Worm (Caenorhabditis elegans) whole organism, L4 larva: ENCODE results near the gene gcy-14.
A peak's percentile ranks its signal among the peaks of the same experiment; 100 is the strongest.

Experiments used
- D1046.2 ChIP-seq: fragments of 200-800 bp; sonication (Bioruptor generic); IDR thresholded peaks from 2 replicates; pipeline ENCODE4 v1.3.6; 2022; ENCODE audit warnings: missing genetic modification characterization, missing compliant biosample characterization
- F26F4.8 ChIP-seq: fragments of 200-800 bp; sonication (Bioruptor generic); conservative IDR thresholded peaks from 2 replicates; pipeline ENCODE4 v1.3.6; 2022; ENCODE audit warnings: missing genetic modification characterization, missing compliant biosample characterization
- F37D6.2 ChIP-seq: sonication (generic microtip); optimal IDR thresholded peaks from 2 replicates; lab custom pipeline; 2016; ENCODE audit warnings: mild to moderate bottlenecking, missing genetic modification characterization, missing compliant biosample characterization
- F49E8.2 ChIP-seq: sonication (generic microtip); optimal IDR thresholded peaks from 2 replicates; lab custom pipeline; 2016; ENCODE audit warnings: missing compliant biosample characterization, mild to moderate bottlenecking, missing genetic modification characterization, borderline replicate concordance
- R02D3.7 ChIP-seq: fragments of 150-350 bp; sonication (generic microtip); optimal IDR thresholded peaks from 3 replicates; lab custom pipeline; 2014; ENCODE audit warnings: missing biosample characterization, missing genetic modification characterization
- T26A8.4 ChIP-seq: fragments of 200-800 bp; sonication (Bioruptor generic); IDR thresholded peaks from 2 replicates; pipeline ENCODE4 v1.3.6; 2022; ENCODE audit warnings: missing genetic modification characterization, missing compliant biosample characterization
- Y75B8A.6 ChIP-seq: fragments of 200-800 bp; sonication (Bioruptor generic); IDR thresholded peaks from 2 replicates; pipeline ENCODE4 v1.3.6; 2022; ENCODE audit warnings: missing genetic modification reagents, missing genetic modification characterization, missing compliant biosample characterization
- aha-1 ChIP-seq: fragments of 150-350 bp; peaks from one replicate; lab custom pipeline; 2014; ENCODE audit warnings: missing biosample characterization, missing genetic modification characterization
- arid-1 ChIP-seq: fragments of 200-800 bp; sonication (Bioruptor generic); conservative IDR thresholded peaks from 2 replicates; pipeline ENCODE4 v1.3.6; 2022; ENCODE audit warnings: missing genetic modification reagents, missing genetic modification characterization, missing compliant biosample characterization
- cey-2 ChIP-seq: sonication (generic microtip); optimal IDR thresholded peaks from 3 replicates; lab custom pipeline; 2017; ENCODE audit warnings: missing genetic modification characterization, mild to moderate bottlenecking, missing compliant biosample characterization, antibody characterized with exemption, borderline replicate concordance; ENCODE audit not compliant: insufficient read depth
- ctbp-1 ChIP-seq: fragments of 200-800 bp; sonication (Bioruptor generic); IDR thresholded peaks from 2 replicates; pipeline ENCODE4 v1.3.6; 2022; ENCODE audit warnings: missing genetic modification reagents, missing genetic modification characterization, missing compliant biosample characterization
- daf-19 ChIP-seq: fragments of 200-800 bp; sonication (Bioruptor generic); conservative IDR thresholded peaks from 2 replicates; pipeline ENCODE4 v1.3.6; 2022; ENCODE audit warnings: missing genetic modification characterization, missing compliant biosample characterization
- dmd-6 ChIP-seq: fragments of 200-800 bp; sonication (Bioruptor generic); IDR thresholded peaks from 2 replicates; pipeline ENCODE4 v1.3.6; 2022; ENCODE audit warnings: missing genetic modification reagents, missing genetic modification characterization, missing compliant biosample characterization
- dmd-8 ChIP-seq: fragments of 200-800 bp; sonication (Bioruptor generic); IDR thresholded peaks from 2 replicates; pipeline ENCODE4 v1.3.6; 2022; ENCODE audit warnings: missing genetic modification characterization, missing compliant biosample characterization
- dve-1 ChIP-seq: sonication (generic microtip); optimal IDR thresholded peaks from 2 replicates; lab custom pipeline; 2017; ENCODE audit warnings: antibody characterized with exemption, mild to moderate bottlenecking, missing genetic modification characterization, missing compliant biosample characterization; ENCODE audit not compliant: insufficient read depth
- egl-27 ChIP-seq: sonication (generic microtip); optimal IDR thresholded peaks from 3 replicates; lab custom pipeline; 2017; ENCODE audit warnings: missing biosample characterization, missing genetic modification reagents, missing genetic modification characterization
- egl-43 ChIP-seq: fragments of 200-800 bp; sonication (Bioruptor generic); IDR thresholded peaks from 2 replicates; pipeline ENCODE4 v1.3.6; 2022; ENCODE audit warnings: missing genetic modification reagents, missing genetic modification characterization, missing compliant biosample characterization
- fkh-10 ChIP-seq: fragments of 150-350 bp; optimal IDR thresholded peaks from 2 replicates; lab custom pipeline; 2014; ENCODE audit warnings: missing biosample characterization, missing genetic modification reagents, missing genetic modification characterization
- fos-1 ChIP-seq: fragments of 150-350 bp; optimal IDR thresholded peaks from 2 replicates; lab custom pipeline; 2014; ENCODE audit warnings: missing biosample characterization, missing genetic modification characterization
- hlh-11 ChIP-seq: fragments of 200-800 bp; sonication (Bioruptor generic); optimal IDR thresholded peaks from 2 replicates; lab custom pipeline; 2018; ENCODE audit warnings: mild to moderate bottlenecking, missing genetic modification characterization, missing compliant biosample characterization
- hlh-30 ChIP-seq: sonication (generic microtip); optimal IDR thresholded peaks from 2 replicates; lab custom pipeline; 2017; ENCODE audit warnings: antibody characterized with exemption, mild to moderate bottlenecking, missing genetic modification characterization, missing compliant biosample characterization; ENCODE audit not compliant: insufficient read depth
- hmg-1.1 ChIP-seq: fragments of 200-800 bp; sonication (Bioruptor generic); IDR thresholded peaks from 2 replicates; pipeline ENCODE4 v1.3.6; 2022; ENCODE audit warnings: missing genetic modification reagents, missing genetic modification characterization, missing compliant biosample characterization
- lim-7 ChIP-seq: fragments of 200-800 bp; sonication (Bioruptor generic); IDR thresholded peaks from 2 replicates; pipeline ENCODE4 v1.3.6; 2022; ENCODE audit warnings: missing genetic modification characterization, missing compliant biosample characterization
- lin-15B ChIP-seq: fragments of 150-350 bp; sonication (generic microtip); optimal IDR thresholded peaks from 3 replicates; lab custom pipeline; 2014; ENCODE audit warnings: missing biosample characterization, missing genetic modification characterization
- lin-38 ChIP-seq: fragments of 200-800 bp; sonication (Bioruptor generic); IDR thresholded peaks from 2 replicates; pipeline ENCODE4 v1.3.6; 2022; ENCODE audit warnings: missing genetic modification reagents, missing genetic modification characterization, missing compliant biosample characterization
- lsy-2 ChIP-seq, 2 experiments: fragments of 150-350 bp in 1 of 2; sonication (generic microtip) in 1 of 2; optimal IDR thresholded peaks; 2 replicates each; lab custom pipeline; 2014 to 2017; ENCODE audit warnings: missing biosample characterization in 2 of 2, missing genetic modification characterization in 2 of 2
- mdl-1 ChIP-seq, 2 experiments: fragments of 150-350 bp in 1 of 2; sonication (generic microtip) in 1 of 2; optimal IDR thresholded peaks; 2 replicates each; lab custom pipeline; 2014 to 2017; ENCODE audit warnings: missing biosample characterization in 2 of 2, missing genetic modification characterization in 2 of 2
- mxl-3 ChIP-seq: fragments of 200-800 bp; sonication (Bioruptor generic); optimal IDR thresholded peaks from 2 replicates; lab custom pipeline; 2018; ENCODE audit warnings: mild to moderate bottlenecking, missing genetic modification characterization, missing compliant biosample characterization
- nhr-11 ChIP-seq: fragments of 150-350 bp; optimal IDR thresholded peaks from 2 replicates; lab custom pipeline; 2014; ENCODE audit warnings: missing biosample characterization, missing genetic modification characterization
- pqm-1 ChIP-seq: sonication (generic microtip); optimal IDR thresholded peaks from 2 replicates; lab custom pipeline; 2017; ENCODE audit warnings: missing biosample characterization, missing genetic modification characterization
- rbr-2 ChIP-seq: sonication (generic microtip); optimal IDR thresholded peaks from 2 replicates; lab custom pipeline; 2016; ENCODE audit warnings: missing genotype, missing genetic modification characterization, missing compliant biosample characterization
- sdz-12 ChIP-seq: fragments of 200-800 bp; sonication (Bioruptor generic); optimal IDR thresholded peaks from 2 replicates; lab custom pipeline; 2018; ENCODE audit warnings: mild to moderate bottlenecking, missing genetic modification characterization, missing compliant biosample characterization
- set-16 ChIP-seq: fragments of 200-800 bp; sonication (Bioruptor generic); IDR thresholded peaks from 2 replicates; pipeline ENCODE4 v1.3.6; 2022; ENCODE audit warnings: missing genetic modification reagents, missing genetic modification characterization, missing compliant biosample characterization
- spr-3 ChIP-seq: fragments of 200-800 bp; sonication (Bioruptor generic); optimal IDR thresholded peaks from 2 replicates; lab custom pipeline; 2018; ENCODE audit warnings: mild to moderate bottlenecking, missing genetic modification characterization, missing compliant biosample characterization
- tra-1 ChIP-seq: fragments of 200-800 bp; sonication (Bioruptor generic); IDR thresholded peaks from 2 replicates; pipeline ENCODE4 v1.3.6; 2022; ENCODE audit warnings: missing genetic modification reagents, missing genetic modification characterization, missing compliant biosample characterization
- unc-62 ChIP-seq, 3 experiments: fragments of 150-350 bp in 1 of 3; sonication (generic microtip); optimal IDR thresholded peaks in 2 of 3; peaks in 1 of 3; 1 replicate in 1 of 3; 2 replicates in 2 of 3; lab custom pipeline; 2014 to 2017; ENCODE audit warnings: missing biosample characterization in 3 of 3, missing genetic modification characterization in 3 of 3, missing genetic modification reagents in 3 of 3, missing genotype in 1 of 3
- vab-7 ChIP-seq: fragments of 200-800 bp; sonication (Bioruptor generic); IDR thresholded peaks from 2 replicates; pipeline ENCODE4 v1.3.6; 2022; ENCODE audit warnings: missing genetic modification reagents, missing genetic modification characterization, missing compliant biosample characterization
- zag-1 ChIP-seq: fragments of 150-350 bp; optimal IDR thresholded peaks from 2 replicates; lab custom pipeline; 2014; ENCODE audit warnings: missing biosample characterization, missing genetic modification characterization
- ztf-7 ChIP-seq: fragments of 150-350 bp; optimal IDR thresholded peaks from 2 replicates; lab custom pipeline; 2014; ENCODE audit warnings: missing biosample characterization, missing genetic modification characterization

Gene gcy-14

ce11 chrV:14835075-14835991 lies 32.7 kb downstream of the gcy-14 start:
- TF ChIP-seq nhr-11 (tag; lab: Kevin White, UChicago) (no peak), F26F4.8 (GFP tag; lab: Robert Waterston, UW) (no peak), unc-62 (GFP tag; optimal IDR thresholded peaks at IDR 0.05 in 1 of 2; lab: Kevin White, UChicago) (peak in 1 of 2 experiments; percentile 72), unc-62 (tag; optimal IDR thresholded peaks at IDR 0.05; lab: Kevin White, UChicago) (no peak), pqm-1 (no peak), cey-2 (tag; lab: Kevin White, UChicago) (no peak)

ce11 chrV:14833219-14833618 lies 34.9 kb downstream of the gcy-14 start:
- TF ChIP-seq spr-3 (GFP tag; lab: Kevin White, UChicago) (no peak), egl-43 (GFP tag; lab: Robert Waterston, UW) (peak; percentile 71), R02D3.7 (no peak), fkh-10 (GFP tag; lab: Kevin White, UChicago) (peak; percentile 6), vab-7 (GFP tag; lab: Robert Waterston, UW) (0 out of 2 replicates have a peak, but pooled peaks have one; percentile 24), set-16 (GFP tag; lab: Robert Waterston, UW) (peak; percentile 68), hlh-30 (peak; percentile 73), mxl-3 (peak; percentile 57), hmg-1.1 (GFP tag; lab: Robert Waterston, UW) (no peak), ctbp-1 (peak; percentile 54; the same call in 1 of the 2 replicates), lim-7 (GFP tag; lab: Robert Waterston, UW) (0 out of 2 replicates have a peak, but pooled peaks have one; percentile 4), lsy-2 (tag; optimal IDR thresholded peaks at IDR 0.05; lab: Kevin White, UChicago) (peak in 1 of 2 experiments; percentile 0), rbr-2 (tag; lab: Kevin White, UChicago) (peak; percentile 17), D1046.2 (0 out of 2 replicates have a peak, but pooled peaks have one; percentile 43), mdl-1 (tag; optimal IDR thresholded peaks at IDR 0.05; lab: Kevin White, UChicago) (peak in 1 of 2 experiments; percentile 77), arid-1 (GFP tag; lab: Robert Waterston, UW) (peak; percentile 56; the same call in 1 of the 2 replicates), zag-1 (tag; lab: Kevin White, UChicago) (no peak), aha-1 (tag; lab: Kevin White, UChicago) (peak; percentile 98), hlh-11 (tag; lab: Kevin White, UChicago) (peak; percentile 20), F37D6.2 (tag; lab: Kevin White, UChicago) (no peak), T26A8.4 (GFP tag; lab: Robert Waterston, UW) (0 out of 2 replicates have a peak, but pooled peaks have one; percentile 7)

- no peak for TF ChIP-seq fos-1 (tag; lab: Kevin White, UChicago)
- TF ChIP-seq dmd-6 (GFP tag; lab: Robert Waterston, UW) = no peak
- no peak for TF ChIP-seq egl-27 (tag; lab: Kevin White, UChicago)
- TF ChIP-seq nhr-11 (tag; lab: Kevin White, UChicago) = no peak
- no peak for TF ChIP-seq cey-2 (tag; lab: Kevin White, UChicago)
- peak; percentile 46 for TF ChIP-seq F49E8.2
- TF ChIP-seq ztf-7 (tag; lab: Kevin White, UChicago) = no peak
- peak; percentile 5 for TF ChIP-seq sdz-12 (GFP tag; lab: Kevin White, UChicago)
- peak; percentile 36; the same call in 1 of the 2 replicates for TF ChIP-seq lin-38
- no peak for TF ChIP-seq lin-15B (tag; lab: Kevin White, UChicago)
- TF ChIP-seq Y75B8A.6 (GFP tag; lab: Robert Waterston, UW) = no peak
- TF ChIP-seq dve-1 (tag; lab: Kevin White, UChicago) = no peak
- peak in 1 of 2 experiments; percentile 3 for TF ChIP-seq unc-62 (GFP tag; optimal IDR thresholded peaks at IDR 0.05 in 1 of 2; lab: Kevin White, UChicago)
- TF ChIP-seq unc-62 (tag; optimal IDR thresholded peaks at IDR 0.05; lab: Kevin White, UChicago) = no peak
- no peak for TF ChIP-seq rbr-2 (tag; lab: Kevin White, UChicago)
- TF ChIP-seq dmd-8 (GFP tag; lab: Robert Waterston, UW) = no peak
- no peak for TF ChIP-seq tra-1 (GFP tag; lab: Robert Waterston, UW)
- no peak for TF ChIP-seq daf-19 (GFP tag; lab: Robert Waterston, UW)
Measured at ce11 chrV:14832789-14833187, 35.3 kb downstream of the gcy-14 start.
